Fruit fly (Drosophila melanogaster): ENCODE measurements around the gene CG2991.
A peak's percentile ranks its signal among the peaks of the same experiment; 100 is the strongest.

CG2991 gene

dm6 chr2L:2897024-2897549 lies 40.1 kb downstream of the CG2991 start (continued):
- TF ChIP-seq CG32532 (GFP tag; IDR thresholded peaks at IDR 0.05) (peak; percentile 49; the same call in 1 of the 2 replicates), Asciz (GFP tag; optimal IDR thresholded peaks at IDR 0.05) (peak; percentile 38), Sin3A (optimal IDR thresholded peaks at IDR 0.05) (no peak), Nf-YC (tag; optimal IDR thresholded peaks at IDR 0.05) (peak; percentile 52), NfI (GFP tag; optimal IDR thresholded peaks at IDR 0.05) (peak; percentile 67), CG2202 (tag; optimal IDR thresholded peaks at IDR 0.05) (peak; percentile 61), Neu2 (GFP tag; optimal IDR thresholded peaks at IDR 0.05; ENCODE audit: borderline replicate concordance) (peak; percentile 38), CG5245 (GFP tag; optimal IDR thresholded peaks at IDR 0.05) (peak; percentile 83), CG3407 (GFP tag; optimal IDR thresholded peaks at IDR 0.05) (peak; percentile 76), sima (GFP tag; optimal IDR thresholded peaks at IDR 0.05) (peak; percentile 58), CG2678 (tag; optimal IDR thresholded peaks at IDR 0.05) (peak; percentile 76), usp (GFP tag; optimal IDR thresholded peaks at IDR 0.05) (no peak), CG14667 (GFP tag; IDR thresholded peaks at IDR 0.05) (peak; percentile 81), CG16815 (GFP tag; optimal IDR thresholded peaks at IDR 0.05) (peak; percentile 79), Elba2 (GFP tag; optimal IDR thresholded peaks at IDR 0.05) (no peak), Mad (GFP tag; optimal IDR thresholded peaks at IDR 0.05) (peak; percentile 81), Atf3 (GFP tag; optimal IDR thresholded peaks at IDR 0.05) (peak; percentile 84), H2.0 (GFP tag; IDR thresholded peaks at IDR 0.05) (peak; percentile 82), CG13424 (tag; optimal IDR thresholded peaks at IDR 0.05) (peak; percentile 60), salm (tag; optimal IDR thresholded peaks at IDR 0.05) (peak; percentile 54), CG7839 (tag; optimal IDR thresholded peaks at IDR 0.05) (peak; percentile 84), sr (GFP tag; IDR thresholded peaks at IDR 0.05) (peak; percentile 53; the same call in 1 of the 3 replicates), twi (tag; optimal IDR thresholded peaks at IDR 0.05) (peak; percentile 78), ftz-f1 (GFP tag; optimal IDR thresholded peaks at IDR 0.05) (no peak), CG4730 (GFP tag; IDR thresholded peaks at IDR 0.05) (peak; percentile 75), CG15696 (tag; optimal IDR thresholded peaks at IDR 0.05) (peak; percentile 36), Scr (GFP tag; IDR thresholded peaks at IDR 0.05; ENCODE audit: partially characterized antibody) (no peak), CkIIα-i1 (GFP tag; IDR thresholded peaks at IDR 0.05) (no peak), Jarid2 (GFP tag; optimal IDR thresholded peaks at IDR 0.05) (peak; percentile 15), HmgD (GFP tag; optimal IDR thresholded peaks at IDR 0.05) (peak; percentile 55), CG10462 (GFP tag; optimal IDR thresholded peaks at IDR 0.05) (peak; percentile 69), klu (GFP tag; IDR thresholded peaks at IDR 0.05) (0 out of 2 replicates have a peak, but pooled peaks have one; percentile 23), Tbp (GFP tag; optimal IDR thresholded peaks at IDR 0.05) (no peak), CG2116 (GFP tag; optimal IDR thresholded peaks at IDR 0.05) (peak; percentile 43), Poxn (GFP tag; IDR thresholded peaks at IDR 0.05) (no peak), CG6254 (GFP tag; optimal IDR thresholded peaks at IDR 0.05) (peak; percentile 65), zen (tag; optimal IDR thresholded peaks at IDR 0.05) (peak; percentile 70), aop (GFP tag; IDR thresholded peaks at IDR 0.05) (0 out of 2 replicates have a peak, but pooled peaks have one; percentile 30), ewg (GFP tag; optimal IDR thresholded peaks at IDR 0.05) (peak; percentile 79), bbx (GFP tag; IDR thresholded peaks at IDR 0.05; ENCODE audit: partially characterized antibody) (no peak), CG10654 (GFP tag; optimal IDR thresholded peaks at IDR 0.05) (peak; percentile 82), org-1 (GFP tag; optimal IDR thresholded peaks at IDR 0.05) (peak; percentile 65), lola (GFP tag; optimal IDR thresholded peaks at IDR 0.05) (peak in 1 of 3 experiments; percentile 67), bigmax (GFP tag; optimal IDR thresholded peaks at IDR 0.05) (peak; percentile 8), CG15011 (GFP tag; optimal IDR thresholded peaks at IDR 0.05) (no peak), mirr (GFP tag; optimal IDR thresholded peaks at IDR 0.05) (peak; percentile 64), pzg (GFP tag; optimal IDR thresholded peaks at IDR 0.05) (no peak), Hand (GFP tag; optimal IDR thresholded peaks at IDR 0.05) (peak; percentile 46), CG8290 (GFP tag; optimal IDR thresholded peaks at IDR 0.05) (peak; percentile 41), CG8290 (tag; optimal IDR thresholded peaks at IDR 0.05) (no peak), CG6175 (GFP tag; IDR thresholded peaks at IDR 0.05) (peak; percentile 26; the same call in 1 of the 3 replicates)

Data from whole organism, embryonic.